Worm (Caenorhabditis elegans) whole organism, late embryonic: ENCODE measurements around the gene F46F5.14.
"Not testable (repeated sequence)": the region's sequence is repeated elsewhere in the genome, so short reads cannot be mapped to it uniquely, and the experiment has no call there.

Experiments
- F13H6.1 ChIP-seq: sonication (generic microtip); optimal IDR thresholded peaks from 2 replicates; lab custom pipeline; 2016; ENCODE audit warnings: missing genetic modification characterization, missing compliant biosample characterization
- ahr-1 ChIP-seq: sonication (generic microtip); optimal IDR thresholded peaks from 2 replicates; lab custom pipeline; 2016; ENCODE audit warnings: missing genetic modification characterization, missing compliant biosample characterization
- gmeb-2 ChIP-seq: sonication (generic microtip); optimal IDR thresholded peaks from 2 replicates; lab custom pipeline; 2016; ENCODE audit warnings: missing genetic modification characterization, inconsistent platforms, missing compliant biosample characterization
- hlh-6 ChIP-seq: sonication (generic microtip); optimal IDR thresholded peaks from 2 replicates; lab custom pipeline; 2016; ENCODE audit warnings: missing genotype, missing genetic modification characterization, missing compliant biosample characterization
- nhr-11 ChIP-seq: fragments of 150-350 bp; optimal IDR thresholded peaks from 2 replicates; lab custom pipeline; 2014; ENCODE audit warnings: missing biosample characterization, missing genetic modification characterization
- nhr-232 ChIP-seq: sonication (generic microtip); optimal IDR thresholded peaks from 2 replicates; lab custom pipeline; 2016; ENCODE audit warnings: missing genetic modification characterization, missing compliant biosample characterization
- unc-55 ChIP-seq: sonication (generic microtip); optimal IDR thresholded peaks from 2 replicates; lab custom pipeline; 2017; ENCODE audit warnings: missing biosample characterization, missing genetic modification reagents, missing genetic modification characterization

ce11 chrII:822730-823129, 22.9 kb downstream of the F46F5.14 start, which contains the start of gene msrp-4:
- TF ChIP-seq hlh-6 (tag; lab: Kevin White, UChicago); ahr-1 (tag; lab: Kevin White, UChicago); F13H6.1 (tag; lab: Kevin White, UChicago); unc-55 (GFP tag; lab: Kevin White, UChicago); gmeb-2 (tag; lab: Kevin White, UChicago); nhr-232 (tag; lab: Kevin White, UChicago); nhr-11: not testable (repeated sequence)
